Fruit fly (Drosophila melanogaster) whole organism, pupa: ENCODE measurements around the gene SmydA-2.

Experiments used
- CG10348 ChIP-seq: fragments of 200-800 bp; sonication (Bioruptor generic); IDR thresholded peaks from 2 replicates; pipeline ENCODE4 v1.3.6; 2022; ENCODE audit warnings: missing biosample characterization, missing genetic modification characterization
- CG12605 ChIP-seq: fragments of 200-800 bp; sonication (Bioruptor generic); IDR thresholded peaks from 2 replicates; pipeline ENCODE4 v1.3.6; 2022; ENCODE audit warnings: missing biosample characterization, missing genetic modification characterization
- CG13204 ChIP-seq: fragments of 200-800 bp; sonication (Bioruptor generic); optimal IDR thresholded peaks from 2 replicates; lab custom pipeline; 2018; ENCODE audit warnings: missing biosample characterization, mild to moderate bottlenecking, missing genetic modification characterization, moderate library complexity
- CG14655 ChIP-seq: fragments of 200-800 bp; sonication (Bioruptor generic); optimal IDR thresholded peaks from 3 replicates; lab custom pipeline; 2017; ENCODE audit warnings: mild to moderate bottlenecking, missing biosample characterization, missing genetic modification reagents, missing genetic modification characterization
- CG15710 ChIP-seq: fragments of 200-800 bp; sonication (Bioruptor generic); optimal IDR thresholded peaks from 2 replicates; lab custom pipeline; 2018; ENCODE audit warnings: missing biosample characterization, mild to moderate bottlenecking, missing genetic modification characterization, moderate library complexity
- CG17806 ChIP-seq: fragments of 200-800 bp; sonication (Bioruptor generic); optimal IDR thresholded peaks from 2 replicates; lab custom pipeline; 2018; ENCODE audit warnings: missing biosample characterization, mild to moderate bottlenecking, missing genetic modification characterization, moderate library complexity
- CG32121 ChIP-seq: fragments of 200-800 bp; sonication (Bioruptor generic); IDR thresholded peaks from 2 replicates; pipeline ENCODE4 v1.3.6; 2022; ENCODE audit warnings: missing biosample characterization, missing genetic modification characterization
- CG34367 ChIP-seq: fragments of 200-800 bp; sonication (Bioruptor generic); optimal IDR thresholded peaks from 2 replicates; lab custom pipeline; 2018; ENCODE audit warnings: missing biosample characterization, mild to moderate bottlenecking, missing genetic modification characterization
- CG4496 ChIP-seq: fragments of 200-800 bp; sonication (Bioruptor generic); IDR thresholded peaks from 3 replicates; pipeline ENCODE4 v1.3.6; 2022; ENCODE audit warnings: missing biosample characterization, missing genetic modification characterization
- CG8159 ChIP-seq: fragments of 200-800 bp; sonication (Bioruptor generic); optimal IDR thresholded peaks from 3 replicates; lab custom pipeline; 2018; ENCODE audit warnings: missing biosample characterization, mild to moderate bottlenecking, missing genetic modification characterization, moderate library complexity
- CG8301 ChIP-seq: fragments of 200-800 bp; sonication (Bioruptor generic); optimal IDR thresholded peaks from 2 replicates; lab custom pipeline; 2018; ENCODE audit warnings: missing biosample characterization, mild to moderate bottlenecking, missing genetic modification characterization
- CG9948 ChIP-seq: fragments of 200-800 bp; sonication (Bioruptor generic); optimal IDR thresholded peaks from 2 replicates; lab custom pipeline; 2018; ENCODE audit warnings: missing biosample characterization, mild to moderate bottlenecking, missing genetic modification characterization, moderate library complexity
- D1 ChIP-seq: fragments of 200-800 bp; sonication (Bioruptor generic); optimal IDR thresholded peaks from 2 replicates; lab custom pipeline; 2018; ENCODE audit warnings: missing biosample characterization, mild to moderate bottlenecking, missing genetic modification characterization, moderate library complexity
- EcR ChIP-seq: fragments of 200-800 bp; sonication (Bioruptor generic); optimal IDR thresholded peaks from 3 replicates; lab custom pipeline; 2019; ENCODE audit warnings: missing biosample characterization, missing genetic modification characterization, mild to moderate bottlenecking, moderate library complexity, missing genetic modification reagents
- Ets98B ChIP-seq: fragments of 200-800 bp; sonication (Bioruptor generic); IDR thresholded peaks from 2 replicates; pipeline ENCODE4 v1.3.6; 2022; ENCODE audit warnings: missing biosample characterization, missing genetic modification characterization
- Pif1A ChIP-seq: fragments of 200-800 bp; sonication (Bioruptor generic); optimal IDR thresholded peaks from 3 replicates; lab custom pipeline; 2016; ENCODE audit warnings: missing biosample characterization, missing genetic modification characterization
- Pif1B ChIP-seq: fragments of 200-800 bp; sonication (Bioruptor generic); optimal IDR thresholded peaks from 3 replicates; lab custom pipeline; 2016; ENCODE audit warnings: missing biosample characterization, missing genetic modification characterization
- Snoo ChIP-seq: fragments of 200-800 bp; sonication (Bioruptor generic); optimal IDR thresholded peaks from 3 replicates; lab custom pipeline; 2017; ENCODE audit warnings: missing biosample characterization, mild to moderate bottlenecking, missing genetic modification characterization, inconsistent platforms
- fd96Ca ChIP-seq: fragments of 200-800 bp; sonication (Bioruptor generic); IDR thresholded peaks from 3 replicates; pipeline ENCODE4 v1.3.6; 2022; ENCODE audit warnings: missing biosample characterization, missing genetic modification characterization
- gl ChIP-seq: fragments of 200-800 bp; sonication (Bioruptor generic); optimal IDR thresholded peaks from 2 replicates; lab custom pipeline; 2018; ENCODE audit warnings: missing biosample characterization, mild to moderate bottlenecking, missing genetic modification characterization
- rn ChIP-seq: fragments of 200-800 bp; sonication (Bioruptor generic); IDR thresholded peaks from 2 replicates; pipeline ENCODE4 v1.3.6; 2022; ENCODE audit warnings: missing biosample characterization, missing genetic modification characterization

SmydA-2 gene

dm6 chr3L:18996774-18997589 is 6.1 kb downstream of the SmydA-2 start:
- TF ChIP-seq Ets98B (GFP tag; lab: Robert Waterston, UW) (peak; percentile 7; the same call in 1 of the 2 replicates), CG32121 (GFP tag; lab: Robert Waterston, UW) (no peak), CG8159 (tag; lab: Kevin White, UChicago) (no peak), gl (tag; lab: Kevin White, UChicago) (no peak), fd96Ca (GFP tag; lab: Robert Waterston, UW) (no peak), EcR (peak; percentile 42), CG14655 (GFP tag; lab: Kevin White, UChicago) (no peak), CG4496 (GFP tag; lab: Robert Waterston, UW) (no peak), CG13204 (GFP tag; lab: Kevin White, UChicago) (no peak), CG9948 (tag; lab: Kevin White, UChicago) (no peak), CG15710 (tag; lab: Kevin White, UChicago) (no peak), Pif1B (GFP tag; lab: Kevin White, UChicago) (no peak)

dm6 chr3L:18996030-18996773 is 6.8 kb downstream of the SmydA-2 start:
- no peak for TF ChIP-seq gl (tag; lab: Kevin White, UChicago)
- peak; percentile 89 for TF ChIP-seq CG4496 (GFP tag; lab: Robert Waterston, UW)
- peak; percentile 42 for TF ChIP-seq D1 (tag; lab: Kevin White, UChicago)
- TF ChIP-seq CG12605 (GFP tag; lab: Robert Waterston, UW) = peak; percentile 69
- TF ChIP-seq CG13204 (GFP tag; lab: Kevin White, UChicago) = peak; percentile 87
- peak; percentile 38 for TF ChIP-seq CG34367 (tag; lab: Kevin White, UChicago)
- peak; percentile 50 for TF ChIP-seq CG8301 (tag; lab: Kevin White, UChicago)
- peak; percentile 76 for TF ChIP-seq CG8159 (tag; lab: Kevin White, UChicago)
- peak; percentile 26 for TF ChIP-seq CG17806 (tag; lab: Kevin White, UChicago)
- peak; percentile 68 for TF ChIP-seq CG14655 (GFP tag; lab: Kevin White, UChicago)
- peak; percentile 70 for TF ChIP-seq CG32121 (GFP tag; lab: Robert Waterston, UW)
- TF ChIP-seq Snoo (tag; lab: Kevin White, UChicago) = peak; percentile 24
- 0 out of 2 replicates have a peak, but pooled peaks have one; percentile 23 for TF ChIP-seq rn (GFP tag; lab: Robert Waterston, UW)
- peak; percentile 14 for TF ChIP-seq Pif1B (GFP tag; lab: Kevin White, UChicago)
- TF ChIP-seq Pif1A (GFP tag; lab: Kevin White, UChicago) = peak; percentile 53
- TF ChIP-seq CG9948 (tag; lab: Kevin White, UChicago) = peak; percentile 65
- TF ChIP-seq EcR = peak; percentile 96
- peak; percentile 64 for TF ChIP-seq Ets98B (GFP tag; lab: Robert Waterston, UW)
- peak; percentile 80 for TF ChIP-seq fd96Ca (GFP tag; lab: Robert Waterston, UW)
- no peak for TF ChIP-seq CG10348 (GFP tag; lab: Robert Waterston, UW)
- peak; percentile 60 for TF ChIP-seq CG15710 (tag; lab: Kevin White, UChicago)

- peak; percentile 32; the same call in 1 of the 3 replicates for TF ChIP-seq CG4496 (GFP tag; lab: Robert Waterston, UW)
- peak; percentile 29 for TF ChIP-seq CG13204 (GFP tag; lab: Kevin White, UChicago)
- peak; percentile 87 for TF ChIP-seq EcR
- no peak for TF ChIP-seq rn (GFP tag; lab: Robert Waterston, UW)
- TF ChIP-seq fd96Ca (GFP tag; lab: Robert Waterston, UW) = no peak
These were observed 7.4 kb downstream of the SmydA-2 start for dm6 chr3L:18995667-18996029.

- no peak for TF ChIP-seq D1 (tag; lab: Kevin White, UChicago)
- TF ChIP-seq Ets98B (GFP tag; lab: Robert Waterston, UW) = no peak
- no peak for TF ChIP-seq gl (tag; lab: Kevin White, UChicago)
- TF ChIP-seq CG32121 (GFP tag; lab: Robert Waterston, UW) = no peak
- no peak for TF ChIP-seq rn (GFP tag; lab: Robert Waterston, UW)
- no peak for TF ChIP-seq CG34367 (tag; lab: Kevin White, UChicago)
- TF ChIP-seq EcR = peak; percentile 39
- TF ChIP-seq CG14655 (GFP tag; lab: Kevin White, UChicago) = no peak
These were observed 8.5 kb downstream of the SmydA-2 start for dm6 chr3L:18994505-18994969.

dm6 chr3L:18993578-18994255 is 9.3 kb downstream of the SmydA-2 start:
- peak; percentile 38; the same call in 1 of the 3 replicates for TF ChIP-seq CG4496 (GFP tag; lab: Robert Waterston, UW)
- TF ChIP-seq CG34367 (tag; lab: Kevin White, UChicago) = no peak
- TF ChIP-seq CG8301 (tag; lab: Kevin White, UChicago) = no peak
- TF ChIP-seq CG32121 (GFP tag; lab: Robert Waterston, UW) = 0 out of 2 replicates have a peak, but pooled peaks have one; percentile 20
